Fruit fly (Drosophila melanogaster) Kc167 (cell line): ENCODE data around the gene CG7985.

Experiments
- Sin3A ChIP-seq: fragments of >200 bp; optimal IDR thresholded peaks from 2 replicates; lab custom pipeline; 2018; ENCODE audit warnings: missing external identifiers
- insv ChIP-seq: fragments of >200 bp; optimal IDR thresholded peaks from 3 replicates; lab custom pipeline; 2018; ENCODE audit warnings: missing external identifiers

dm6 chr3R:18234699-18235257 is 35.1 kb downstream of the CG7985 start:
- TF ChIP-seq insv (lab: Kevin White, UChicago) (no peak), Sin3A (lab: Kevin White, UChicago) (no peak)
